Fruit fly (Drosophila melanogaster) whole organism, wandering third instar larva: ENCODE data around the gene CG43367.

ENCODE experiments used
- CG9705 ChIP-seq: fragments of 200-800 bp; sonication (Bioruptor generic); optimal IDR thresholded peaks from 2 replicates; lab custom pipeline; 2018; ENCODE audit warnings: missing biosample characterization, mild to moderate bottlenecking, missing genetic modification characterization
- Dfd ChIP-seq: fragments of >200 bp; optimal IDR thresholded peaks from 2 replicates; lab custom pipeline; 2017; ENCODE audit warnings: missing biosample characterization, missing genetic modification characterization
- GATAd ChIP-seq: sonication (Bioruptor generic); optimal IDR thresholded peaks from 2 replicates; lab custom pipeline; 2016; ENCODE audit warnings: missing biosample characterization, missing genetic modification characterization
- HLH106 ChIP-seq: fragments of 200-800 bp; optimal IDR thresholded peaks from 3 replicates; lab custom pipeline; 2019; ENCODE audit warnings: missing biosample characterization, mild to moderate bottlenecking, missing genetic modification characterization, moderate library complexity
- Hr78 ChIP-seq: fragments of >200 bp; optimal IDR thresholded peaks from 2 replicates; lab custom pipeline; 2017; ENCODE audit warnings: missing biosample characterization, missing genetic modification characterization
- Mio ChIP-seq: sonication (Bioruptor generic); optimal IDR thresholded peaks from 2 replicates; lab custom pipeline; 2016; ENCODE audit warnings: missing biosample characterization, missing genetic modification characterization
- Myc ChIP-seq: fragments of >200 bp; optimal IDR thresholded peaks from 2 replicates; lab custom pipeline; 2017
- br ChIP-seq: fragments of 200-800 bp; sonication (Bioruptor generic); optimal IDR thresholded peaks from 2 replicates; lab custom pipeline; 2016; ENCODE audit warnings: missing biosample characterization, missing genetic modification characterization
- dsf ChIP-seq: sonication (Bioruptor generic); optimal IDR thresholded peaks from 2 replicates; lab custom pipeline; 2016; ENCODE audit warnings: missing biosample characterization, missing genetic modification characterization, borderline replicate concordance
- psq ChIP-seq: fragments of 200-800 bp; sonication (Bioruptor generic); optimal IDR thresholded peaks from 3 replicates; lab custom pipeline; 2017; ENCODE audit warnings: missing biosample characterization, mild to moderate bottlenecking, missing genetic modification characterization, moderate library complexity
- usp ChIP-seq: fragments of >200 bp; optimal IDR thresholded peaks from 2 replicates; lab custom pipeline; 2017; ENCODE audit warnings: missing biosample characterization, missing genetic modification characterization

- TF ChIP-seq psq, result no peak
- TF ChIP-seq Myc, result no peak
- TF ChIP-seq Hr78 (GFP tag; lab: Kevin White, UChicago), result no peak
- TF ChIP-seq CG9705 (GFP tag; lab: Kevin White, UChicago), result no peak
- TF ChIP-seq HLH106 (tag; lab: Kevin White, UChicago), result no peak
- TF ChIP-seq usp (GFP tag; lab: Kevin White, UChicago), result no peak
- TF ChIP-seq GATAd, result no peak
- TF ChIP-seq br (GFP tag; lab: Kevin White, UChicago), result no peak
- TF ChIP-seq dsf (GFP tag; lab: Kevin White, UChicago), result no peak
- no peak for TF ChIP-seq Dfd (GFP tag; lab: Kevin White, UChicago)
- no peak for TF ChIP-seq Mio (GFP tag; lab: Kevin White, UChicago)
Measured at dm6 chr3L:4227164-4227563, 33.4 kb downstream of the CG43367 start, which contains the start of gene CG46460.
